Worm (Caenorhabditis elegans) whole organism, late embryonic: ENCODE data around the gene R02F2.8.

Source experiments
- F13H6.1 ChIP-seq: sonication (generic microtip); optimal IDR thresholded peaks from 2 replicates; lab custom pipeline; 2016; ENCODE audit warnings: missing genetic modification characterization, missing compliant biosample characterization
- K02D7.2 ChIP-seq: sonication (generic microtip); optimal IDR thresholded peaks from 2 replicates; lab custom pipeline; 2017; ENCODE audit warnings: mild to moderate bottlenecking, missing genetic modification characterization, missing compliant biosample characterization
- K09A11.1 ChIP-seq: sonication (generic microtip); optimal IDR thresholded peaks from 2 replicates; lab custom pipeline; 2017; ENCODE audit warnings: antibody characterized with exemption, mild to moderate bottlenecking, missing genetic modification characterization, missing compliant biosample characterization; ENCODE audit not compliant: insufficient read depth
- Y22D7AL.16 ChIP-seq: sonication (generic microtip); optimal IDR thresholded peaks from 2 replicates; lab custom pipeline; 2016; ENCODE audit warnings: missing genetic modification characterization, missing compliant biosample characterization
- ama-1 ChIP-seq: fragments of 150-350 bp; optimal IDR thresholded peaks from 2 replicates; lab custom pipeline; 2014
- ceh-18 ChIP-seq: sonication (generic microtip); optimal IDR thresholded peaks from 2 replicates; lab custom pipeline; 2016; ENCODE audit warnings: missing genetic modification characterization, missing compliant biosample characterization
- ceh-2 ChIP-seq: sonication (generic microtip); optimal IDR thresholded peaks from 2 replicates; lab custom pipeline; 2016; ENCODE audit warnings: missing genotype, missing genetic modification characterization, missing compliant biosample characterization
- ceh-22 ChIP-seq: sonication (generic microtip); optimal IDR thresholded peaks from 2 replicates; lab custom pipeline; 2017; ENCODE audit warnings: missing biosample characterization, missing genetic modification characterization
- ceh-34 ChIP-seq: sonication (generic microtip); optimal IDR thresholded peaks from 2 replicates; lab custom pipeline; 2016; ENCODE audit warnings: mild to moderate bottlenecking, missing genetic modification characterization, missing compliant biosample characterization
- ceh-45 ChIP-seq: fragments of 200-800 bp; sonication (Bioruptor generic); IDR thresholded peaks from 2 replicates; pipeline ENCODE4 v1.3.6; 2022; ENCODE audit warnings: missing genetic modification reagents, missing genetic modification characterization, missing compliant biosample characterization
- ceh-48 ChIP-seq: sonication (generic microtip); optimal IDR thresholded peaks from 2 replicates; lab custom pipeline; 2016; ENCODE audit warnings: missing genetic modification characterization, inconsistent platforms, missing compliant biosample characterization
- ceh-9 ChIP-seq: sonication (generic microtip); optimal IDR thresholded peaks from 2 replicates; lab custom pipeline; 2016; ENCODE audit warnings: mild to moderate bottlenecking, missing genetic modification characterization, inconsistent platforms, missing compliant biosample characterization
- elt-2 ChIP-seq: sonication (generic microtip); optimal IDR thresholded peaks from 2 replicates; lab custom pipeline; 2016; ENCODE audit warnings: missing genetic modification reagents, missing genetic modification characterization, missing compliant biosample characterization
- ets-4 ChIP-seq: sonication (generic microtip); optimal IDR thresholded peaks from 2 replicates; lab custom pipeline; 2016; ENCODE audit warnings: missing genetic modification characterization, missing compliant biosample characterization
- eyg-1 ChIP-seq: sonication (generic microtip); optimal IDR thresholded peaks from 2 replicates; lab custom pipeline; 2016; ENCODE audit warnings: missing genotype, missing genetic modification characterization, missing compliant biosample characterization
- fax-1 ChIP-seq: sonication (generic microtip); optimal IDR thresholded peaks from 2 replicates; lab custom pipeline; 2016; ENCODE audit warnings: missing genotype, missing genetic modification characterization, missing compliant biosample characterization
- fkh-10 ChIP-seq: fragments of 150-350 bp; optimal IDR thresholded peaks from 2 replicates; lab custom pipeline; 2014; ENCODE audit warnings: missing biosample characterization, missing genetic modification reagents, missing genetic modification characterization
- fkh-6 ChIP-seq: sonication (generic microtip); optimal IDR thresholded peaks from 2 replicates; lab custom pipeline; 2016; ENCODE audit warnings: missing genetic modification characterization, missing compliant biosample characterization
- gmeb-2 ChIP-seq: sonication (generic microtip); optimal IDR thresholded peaks from 2 replicates; lab custom pipeline; 2016; ENCODE audit warnings: missing genetic modification characterization, inconsistent platforms, missing compliant biosample characterization
- hlh-15 ChIP-seq: sonication (generic microtip); optimal IDR thresholded peaks from 2 replicates; lab custom pipeline; 2016; ENCODE audit warnings: missing genetic modification characterization, missing compliant biosample characterization
- hlh-30 ChIP-seq: sonication (generic microtip); optimal IDR thresholded peaks from 2 replicates; lab custom pipeline; 2017; ENCODE audit warnings: antibody characterized with exemption, missing genetic modification characterization, missing compliant biosample characterization; ENCODE audit not compliant: insufficient read depth
- hlh-8 ChIP-seq: sonication (generic microtip); optimal IDR thresholded peaks from 2 replicates; lab custom pipeline; 2016; ENCODE audit warnings: missing genotype, missing genetic modification characterization, missing compliant biosample characterization
- madf-2 ChIP-seq: sonication (generic microtip); optimal IDR thresholded peaks from 2 replicates; lab custom pipeline; 2017; ENCODE audit warnings: missing genetic modification characterization, missing compliant biosample characterization
- mec-3 ChIP-seq: sonication (generic microtip); optimal IDR thresholded peaks from 2 replicates; lab custom pipeline; 2016; ENCODE audit warnings: borderline replicate concordance, missing genetic modification characterization, missing compliant biosample characterization
- nfya-1 ChIP-seq: sonication (generic microtip); optimal IDR thresholded peaks from 2 replicates; lab custom pipeline; 2017; ENCODE audit warnings: missing genetic modification characterization, mild to moderate bottlenecking, missing compliant biosample characterization, antibody characterized with exemption, moderate library complexity
- npax-4 ChIP-seq: sonication (generic microtip); optimal IDR thresholded peaks from 2 replicates; lab custom pipeline; 2016; ENCODE audit warnings: missing genetic modification characterization, missing compliant biosample characterization
- odd-2 ChIP-seq: sonication (generic microtip); optimal IDR thresholded peaks from 2 replicates; lab custom pipeline; 2017; ENCODE audit warnings: antibody characterized with exemption, mild to moderate bottlenecking, missing genetic modification characterization, missing compliant biosample characterization
- pax-1 ChIP-seq: fragments of 150-350 bp; optimal IDR thresholded peaks from 2 replicates; lab custom pipeline; 2014; ENCODE audit warnings: missing biosample characterization, missing genetic modification characterization
- pha-2 ChIP-seq: sonication (generic microtip); optimal IDR thresholded peaks from 2 replicates; lab custom pipeline; 2017; ENCODE audit warnings: mild to moderate bottlenecking, missing genetic modification characterization, missing compliant biosample characterization
- pha-4 ChIP-seq: fragments of 150-350 bp; optimal IDR thresholded peaks from 2 replicates; lab custom pipeline; 2018; ENCODE audit warnings: missing biosample characterization, missing genetic modification reagents, missing genetic modification characterization
- pqm-1 ChIP-seq: sonication (generic microtip); optimal IDR thresholded peaks from 2 replicates; lab custom pipeline; 2016; ENCODE audit warnings: missing genetic modification characterization, missing compliant biosample characterization
- pros-1 ChIP-seq: fragments of 150-350 bp; optimal IDR thresholded peaks from 2 replicates; lab custom pipeline; 2014; ENCODE audit warnings: missing biosample characterization, missing genetic modification reagents, missing genetic modification characterization
- rnt-1 ChIP-seq: sonication (generic microtip); optimal IDR thresholded peaks from 2 replicates; lab custom pipeline; 2016; ENCODE audit warnings: missing genetic modification characterization, missing compliant biosample characterization
- sox-2 ChIP-seq: fragments of 200-800 bp; sonication (Bioruptor generic); IDR thresholded peaks from 2 replicates; pipeline ENCODE4 v1.3.6; 2022; ENCODE audit warnings: missing genetic modification reagents, missing genetic modification characterization, missing compliant biosample characterization
- syd-9 ChIP-seq: sonication (generic microtip); optimal IDR thresholded peaks from 2 replicates; lab custom pipeline; 2016; ENCODE audit warnings: mild to moderate bottlenecking, missing genetic modification characterization, moderate library complexity, missing compliant biosample characterization
- tbx-2 ChIP-seq: sonication (generic microtip); optimal IDR thresholded peaks from 2 replicates; lab custom pipeline; 2016; ENCODE audit warnings: missing genetic modification characterization, missing compliant biosample characterization
- ttx-3 ChIP-seq: sonication (generic microtip); optimal IDR thresholded peaks from 2 replicates; lab custom pipeline; 2016; ENCODE audit warnings: missing genetic modification reagents, missing genetic modification characterization, missing compliant biosample characterization
- unc-42 ChIP-seq: sonication (generic microtip); optimal IDR thresholded peaks from 2 replicates; lab custom pipeline; 2016; ENCODE audit warnings: missing genotype, missing genetic modification characterization, missing compliant biosample characterization
- unc-55 ChIP-seq: sonication (generic microtip); optimal IDR thresholded peaks from 2 replicates; lab custom pipeline; 2017; ENCODE audit warnings: missing biosample characterization, missing genetic modification reagents, missing genetic modification characterization
- unc-86 ChIP-seq: sonication (generic microtip); optimal IDR thresholded peaks from 2 replicates; lab custom pipeline; 2016; ENCODE audit warnings: missing genetic modification characterization, missing compliant biosample characterization
- zip-5 ChIP-seq: sonication (generic microtip); optimal IDR thresholded peaks from 2 replicates; lab custom pipeline; 2016; ENCODE audit warnings: missing genetic modification characterization, missing compliant biosample characterization
- ztf-16 ChIP-seq: sonication (generic microtip); optimal IDR thresholded peaks from 2 replicates; lab custom pipeline; 2017; ENCODE audit warnings: missing genetic modification characterization, missing compliant biosample characterization

The R02F2.8 gene

ce11 chrIII:5449762-5450308, 45.2 kb downstream of the R02F2.8 start, which contains the start of gene F48E8.8 (continued):
- TF ChIP-seq rnt-1 (tag; lab: Kevin White, UChicago) (no peak), hlh-30 (tag; lab: Kevin White, UChicago) (peak; percentile 38), pros-1 (tag; lab: Kevin White, UChicago) (no peak), madf-2 (tag; lab: Kevin White, UChicago) (no peak), zip-5 (tag; lab: Kevin White, UChicago) (no peak), pqm-1 (tag; lab: Kevin White, UChicago) (no peak), hlh-8 (tag; lab: Kevin White, UChicago) (peak; percentile 38), pha-2 (tag; lab: Kevin White, UChicago) (no peak), K02D7.2 (no peak), gmeb-2 (no peak), ceh-34 (tag; lab: Kevin White, UChicago) (no peak), F13H6.1 (tag; lab: Kevin White, UChicago) (no peak), ceh-2 (tag; lab: Kevin White, UChicago) (peak; percentile 20), unc-55 (peak; percentile 9), ama-1 (lab: Kevin White, UChicago) (no peak), ceh-18 (tag; lab: Kevin White, UChicago) (no peak), fkh-6 (tag; lab: Kevin White, UChicago) (no peak), pha-4 (tag; lab: Kevin White, UChicago) (no peak), odd-2 (tag; lab: Kevin White, UChicago) (no peak), K09A11.1 (tag; lab: Kevin White, UChicago) (no peak), hlh-15 (no peak), ets-4 (tag; lab: Kevin White, UChicago) (no peak), Y22D7AL.16 (tag; lab: Kevin White, UChicago) (no peak), sox-2 (GFP tag; lab: Robert Waterston, UW) (no peak), ceh-45 (GFP tag; lab: Robert Waterston, UW) (no peak), eyg-1 (tag; lab: Kevin White, UChicago) (no peak), unc-86 (tag; lab: Kevin White, UChicago) (no peak), pax-1 (no peak), ceh-48 (tag; lab: Kevin White, UChicago) (peak; percentile 73), fkh-10 (no peak), syd-9 (tag; lab: Kevin White, UChicago) (no peak), ceh-22 (no peak), fax-1 (no peak), ceh-9 (tag; lab: Kevin White, UChicago) (no peak), npax-4 (tag; lab: Kevin White, UChicago) (no peak), mec-3 (tag; lab: Kevin White, UChicago) (no peak), ttx-3 (tag; lab: Kevin White, UChicago) (no peak)

DNA sequence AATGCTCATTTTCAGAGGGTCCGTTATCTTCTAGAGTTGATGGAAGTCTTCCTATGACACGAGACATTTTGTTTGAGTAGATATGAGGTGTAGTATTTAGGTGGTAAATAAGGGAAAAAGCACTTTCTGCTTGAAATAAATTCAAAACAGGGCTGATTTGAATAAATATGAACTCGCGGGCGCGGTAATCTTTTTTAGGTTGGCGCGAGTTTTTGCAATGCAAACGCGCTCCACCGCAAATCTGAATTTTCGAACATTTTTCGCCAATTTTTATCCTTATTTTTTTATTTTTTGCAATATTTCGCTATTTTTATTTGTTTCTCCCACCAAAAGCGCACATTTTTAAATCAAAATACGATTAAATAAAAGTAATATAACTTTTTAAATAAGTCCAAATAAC, 46.9 kb downstream of the R02F2.8 start, which contains the start of gene skpt-1:
Gene skpt-1 (minus strand): TSS at position 219 of the 400 bp plus-strand sequence.
- no peak for TF ChIP-seq ama-1 (lab: Kevin White, UChicago)
- no peak for TF ChIP-seq ztf-16 (tag; lab: Kevin White, UChicago)
- peak; percentile 8 for TF ChIP-seq nfya-1
- TF ChIP-seq npax-4 (tag; lab: Kevin White, UChicago) = no peak
- peak; percentile 4 for TF ChIP-seq elt-2 (tag; lab: Kevin White, UChicago)
- peak; percentile 9 for TF ChIP-seq tbx-2 (tag; lab: Kevin White, UChicago)
- TF ChIP-seq unc-42 = peak; percentile 2
